Fruit fly (Drosophila melanogaster) whole organism, embryonic: ENCODE results near the gene Scgbeta.

Experiments
- Ada2b ChIP-seq: fragments of 200-800 bp; sonication (Bioruptor generic); IDR thresholded peaks from 2 replicates; pipeline ENCODE4 v1.3.6; 2022; ENCODE audit warnings: missing biosample characterization, missing genetic modification characterization
- Atf6 ChIP-seq: fragments of 200-800 bp; sonication (Bioruptor generic); IDR thresholded peaks from 2 replicates; pipeline ENCODE4 v1.3.6; 2022; ENCODE audit warnings: missing biosample characterization, missing genetic modification characterization
- CG10209 ChIP-seq: fragments of 200-800 bp; sonication (Bioruptor generic); optimal IDR thresholded peaks from 3 replicates; lab custom pipeline; 2017; ENCODE audit warnings: missing biosample characterization, mild to moderate bottlenecking, missing genetic modification characterization, missing genetic modification reagents
- CG11093 ChIP-seq: fragments of 200-800 bp; sonication (Bioruptor generic); IDR thresholded peaks from 3 replicates; pipeline ENCODE4 v1.3.6; 2022; ENCODE audit warnings: missing biosample characterization, missing genetic modification characterization
- CG11504 ChIP-seq: fragments of 200-800 bp; sonication (Bioruptor generic); optimal IDR thresholded peaks from 3 replicates; lab custom pipeline; 2019; ENCODE audit warnings: missing biosample characterization, mild to moderate bottlenecking, missing genetic modification characterization, moderate library complexity
- CG12391 ChIP-seq: fragments of 200-800 bp; sonication (Bioruptor generic); optimal IDR thresholded peaks from 3 replicates; lab custom pipeline; 2018; ENCODE audit warnings: missing biosample characterization, mild to moderate bottlenecking, missing genetic modification characterization, moderate library complexity
- CG12744 ChIP-seq: fragments of 200-800 bp; sonication (Bioruptor generic); optimal IDR thresholded peaks from 2 replicates; lab custom pipeline; 2016; ENCODE audit warnings: missing biosample characterization, missing genetic modification characterization
- CG16863 ChIP-seq: fragments of 200-800 bp; sonication (Bioruptor generic); optimal IDR thresholded peaks from 3 replicates; lab custom pipeline; 2016; ENCODE audit warnings: missing biosample characterization, missing genetic modification characterization
- CG17359 ChIP-seq: fragments of 200-800 bp; sonication (Bioruptor generic); optimal IDR thresholded peaks from 3 replicates; lab custom pipeline; 2018; ENCODE audit warnings: missing biosample characterization, mild to moderate bottlenecking, missing genetic modification characterization, moderate library complexity
- CG2678 ChIP-seq: fragments of 200-800 bp; sonication (Bioruptor generic); optimal IDR thresholded peaks from 3 replicates; lab custom pipeline; 2019; ENCODE audit warnings: missing biosample characterization, mild to moderate bottlenecking, missing genetic modification characterization, moderate library complexity
- CG30403 ChIP-seq: fragments of 200-800 bp; sonication (Bioruptor generic); optimal IDR thresholded peaks from 3 replicates; lab custom pipeline; 2016; ENCODE audit warnings: missing biosample characterization, missing genetic modification characterization
- CG32772 ChIP-seq: fragments of 200-800 bp; sonication (Bioruptor generic); IDR thresholded peaks from 2 replicates; pipeline ENCODE4 v1.3.6; 2022; ENCODE audit warnings: missing biosample characterization, missing genetic modification characterization
- CG4424 ChIP-seq: fragments of 200-800 bp; sonication (Bioruptor generic); optimal IDR thresholded peaks from 3 replicates; lab custom pipeline; 2016; ENCODE audit warnings: missing biosample characterization, missing genetic modification characterization
- CG5245 ChIP-seq: fragments of 200-800 bp; sonication (Bioruptor generic); optimal IDR thresholded peaks from 3 replicates; lab custom pipeline; 2016; ENCODE audit warnings: missing biosample characterization, missing genetic modification characterization
- CG6654 ChIP-seq: fragments of 200-800 bp; sonication (Bioruptor generic); optimal IDR thresholded peaks from 2 replicates; lab custom pipeline; 2017; ENCODE audit warnings: missing biosample characterization, mild to moderate bottlenecking, missing genetic modification characterization
- CG6689 ChIP-seq: fragments of 200-800 bp; sonication (Bioruptor generic); IDR thresholded peaks from 2 replicates; pipeline ENCODE4 v1.3.6; 2022; ENCODE audit warnings: missing biosample characterization, missing genetic modification characterization
- CG7839 ChIP-seq: fragments of 200-800 bp; sonication (Bioruptor generic); optimal IDR thresholded peaks from 3 replicates; lab custom pipeline; 2018; ENCODE audit warnings: missing biosample characterization, mild to moderate bottlenecking, missing genetic modification characterization, moderate library complexity
- CG8290 ChIP-seq, 3 experiments: fragments of 200-800 bp; sonication (Bioruptor generic); optimal IDR thresholded peaks; 2 replicates each; lab custom pipeline; 2016 to 2019; ENCODE audit warnings: missing biosample characterization in 3 of 3, missing genetic modification characterization in 3 of 3, mild to moderate bottlenecking in 2 of 3, moderate library complexity in 1 of 3
- CG9437 ChIP-seq: fragments of 200-800 bp; sonication (Bioruptor generic); optimal IDR thresholded peaks from 2 replicates; lab custom pipeline; 2018; ENCODE audit warnings: missing biosample characterization, mild to moderate bottlenecking, missing genetic modification characterization
- Chrac-16 ChIP-seq: fragments of 200-800 bp; sonication (Bioruptor generic); optimal IDR thresholded peaks from 3 replicates; lab custom pipeline; 2016; ENCODE audit warnings: missing biosample characterization, missing genetic modification characterization
- Dip2 ChIP-seq: fragments of 200-800 bp; sonication (Bioruptor generic); IDR thresholded peaks from 2 replicates; pipeline ENCODE4 v1.3.6; 2022; ENCODE audit warnings: missing biosample characterization, missing genetic modification characterization
- Drgx ChIP-seq: fragments of 200-800 bp; sonication (Bioruptor generic); IDR thresholded peaks from 2 replicates; pipeline ENCODE4 v1.3.6; 2022; ENCODE audit warnings: missing biosample characterization, missing genetic modification characterization
- Elba2 ChIP-seq: fragments of 200-800 bp; sonication (Bioruptor generic); optimal IDR thresholded peaks from 3 replicates; lab custom pipeline; 2016; ENCODE audit warnings: missing biosample characterization, missing genetic modification characterization
- Ets65A ChIP-seq: fragments of 200-800 bp; sonication (Bioruptor generic); peaks from one replicate; lab custom pipeline; 2016; ENCODE audit warnings: missing biosample characterization, missing genetic modification characterization
- Fer1 ChIP-seq: fragments of 200-800 bp; sonication (Bioruptor generic); optimal IDR thresholded peaks from 2 replicates; lab custom pipeline; 2017; ENCODE audit warnings: missing biosample characterization, mild to moderate bottlenecking, missing genetic modification characterization
- Fer3 ChIP-seq: fragments of 200-800 bp; sonication (Bioruptor generic); optimal IDR thresholded peaks from 2 replicates; lab custom pipeline; 2018; ENCODE audit warnings: missing biosample characterization, mild to moderate bottlenecking, missing genetic modification characterization, moderate library complexity
- Hr51 ChIP-seq, 2 experiments: fragments of 200-800 bp; sonication (Bioruptor generic); optimal IDR thresholded peaks; 2 replicates in 1 of 2; 3 replicates in 1 of 2; lab custom pipeline; 2016 to 2018; ENCODE audit warnings: missing biosample characterization in 2 of 2, missing genetic modification characterization in 2 of 2, mild to moderate bottlenecking in 1 of 2, moderate library complexity in 1 of 2
- Meics ChIP-seq: fragments of 200-800 bp; sonication (Bioruptor generic); optimal IDR thresholded peaks from 2 replicates; lab custom pipeline; 2017; ENCODE audit warnings: missing biosample characterization, mild to moderate bottlenecking, missing genetic modification characterization
- Nf-YB ChIP-seq: fragments of 200-800 bp; sonication (Bioruptor generic); optimal IDR thresholded peaks from 3 replicates; lab custom pipeline; 2019; ENCODE audit warnings: missing biosample characterization, mild to moderate bottlenecking, missing genetic modification characterization, moderate library complexity
- Oli ChIP-seq: fragments of 200-800 bp; sonication (Bioruptor generic); optimal IDR thresholded peaks from 2 replicates; lab custom pipeline; 2018; ENCODE audit warnings: missing biosample characterization, mild to moderate bottlenecking, missing genetic modification characterization, moderate library complexity
- PHDP ChIP-seq: fragments of 200-800 bp; sonication (Bioruptor generic); optimal IDR thresholded peaks from 3 replicates; lab custom pipeline; 2018; ENCODE audit warnings: missing biosample characterization, mild to moderate bottlenecking, missing genetic modification characterization, moderate library complexity
- Rfx ChIP-seq: fragments of 200-800 bp; sonication (Bioruptor generic); IDR thresholded peaks from 2 replicates; pipeline ENCODE4 v1.3.6; 2022; ENCODE audit warnings: missing biosample characterization, missing genetic modification characterization
- Xbp1 ChIP-seq: fragments of 200-800 bp; sonication (Bioruptor generic); optimal IDR thresholded peaks from 3 replicates; lab custom pipeline; 2016; ENCODE audit warnings: missing biosample characterization, mild to moderate bottlenecking, missing genetic modification characterization
- ap ChIP-seq: fragments of 200-800 bp; sonication (Bioruptor generic); IDR thresholded peaks from 2 replicates; pipeline ENCODE4 v1.3.6; 2022; ENCODE audit warnings: missing biosample characterization, missing genetic modification characterization
- az2 ChIP-seq: fragments of 200-800 bp; sonication (Bioruptor generic); optimal IDR thresholded peaks from 3 replicates; lab custom pipeline; 2016; ENCODE audit warnings: missing biosample characterization, missing genetic modification characterization
- cato ChIP-seq: fragments of 200-800 bp; sonication (Bioruptor generic); optimal IDR thresholded peaks from 2 replicates; lab custom pipeline; 2016; ENCODE audit warnings: missing biosample characterization, missing genetic modification characterization, borderline replicate concordance
- emc ChIP-seq: fragments of 200-800 bp; sonication (Bioruptor generic); optimal IDR thresholded peaks from 2 replicates; lab custom pipeline; 2016; ENCODE audit warnings: missing biosample characterization, missing genetic modification characterization
- esg ChIP-seq: fragments of 200-800 bp; sonication (Bioruptor generic); conservative IDR thresholded peaks from 2 replicates; pipeline ENCODE4 v1.3.6; 2022; ENCODE audit warnings: missing biosample characterization, missing genetic modification characterization
- eve ChIP-seq, 2 experiments: fragments of >200 bp; optimal IDR thresholded peaks; 2 replicates each; lab custom pipeline; 2017; ENCODE audit warnings: missing biosample characterization in 2 of 2, missing genetic modification characterization in 2 of 2
- gem ChIP-seq: fragments of 200-800 bp; sonication (Bioruptor generic); optimal IDR thresholded peaks from 2 replicates; lab custom pipeline; 2019; ENCODE audit warnings: missing biosample characterization, mild to moderate bottlenecking, missing genetic modification characterization, moderate library complexity
- gfzf ChIP-seq: fragments of 200-800 bp; sonication (Bioruptor generic); optimal IDR thresholded peaks from 2 replicates; lab custom pipeline; 2016; ENCODE audit warnings: missing biosample characterization, mild to moderate bottlenecking, missing genetic modification characterization, moderate library complexity
- pan ChIP-seq, 4 experiments: fragments of >200 bp in 3 of 4; fragments of 200-800 bp in 1 of 4; sonication (Bioruptor generic) in 1 of 4; optimal IDR thresholded peaks in 3 of 4; IDR thresholded peaks in 1 of 4; 2 replicates each; pipeline versions ENCODE4 v1.3.6 to Lab custom; 2017 to 2022; ENCODE audit warnings: missing biosample characterization in 2 of 4, missing genetic modification characterization in 2 of 4, mixed read lengths in 1 of 4
- pum ChIP-seq: fragments of 200-800 bp; sonication (Bioruptor generic); optimal IDR thresholded peaks from 2 replicates; lab custom pipeline; 2016; ENCODE audit warnings: missing biosample characterization, missing genetic modification characterization
- sens ChIP-seq: fragments of 200-800 bp; sonication (Bioruptor generic); peaks from one replicate; lab custom pipeline; 2016; ENCODE audit warnings: missing biosample characterization, missing genetic modification characterization
- slbo ChIP-seq: fragments of 200-800 bp; sonication (Bioruptor generic); IDR thresholded peaks from 2 replicates; pipeline ENCODE4 v1.3.6; 2022; ENCODE audit warnings: missing biosample characterization, missing genetic modification characterization
- slou ChIP-seq: fragments of 200-800 bp; sonication (Bioruptor generic); optimal IDR thresholded peaks from 3 replicates; lab custom pipeline; 2016; ENCODE audit warnings: missing biosample characterization, missing genetic modification characterization
- sob ChIP-seq: fragments of 200-800 bp; sonication (Bioruptor generic); IDR thresholded peaks from 2 replicates; pipeline ENCODE4 v1.3.6; 2022; ENCODE audit warnings: missing biosample characterization, missing genetic modification characterization
- unpg ChIP-seq: fragments of 200-800 bp; sonication (Bioruptor generic); optimal IDR thresholded peaks from 3 replicates; lab custom pipeline; 2018; ENCODE audit warnings: missing biosample characterization, mild to moderate bottlenecking, missing genetic modification characterization, moderate library complexity
- zfh1 ChIP-seq: fragments of 200-800 bp; sonication (Bioruptor generic); IDR thresholded peaks from 3 replicates; pipeline ENCODE4 v1.3.6; 2022; ENCODE audit warnings: missing biosample characterization, missing genetic modification characterization

Scgbeta gene

dm6 chr3R:12451376-12451775 is 29.1 kb upstream of the Scgbeta start (continued):
- TF ChIP-seq Oli (tag; lab: Kevin White, UChicago) (peak; percentile 58), az2 (GFP tag; lab: Kevin White, UChicago) (peak; percentile 36), Fer3 (tag; lab: Kevin White, UChicago) (peak; percentile 48), emc (no peak), CG5245 (GFP tag; lab: Kevin White, UChicago) (peak; percentile 9), slbo (GFP tag; lab: Robert Waterston, UW) (peak; percentile 40; the same call in 1 of the 2 replicates), ap (GFP tag; lab: Robert Waterston, UW) (peak; percentile 35; the same call in 1 of the 2 replicates), Meics (GFP tag; lab: Kevin White, UChicago) (peak; percentile 12), Dip2 (GFP tag; lab: Robert Waterston, UW) (no peak), Ada2b (GFP tag; lab: Robert Waterston, UW) (peak; percentile 31; the same call in 1 of the 2 replicates), Rfx (peak; percentile 23; the same call in 1 of the 2 replicates), CG17359 (tag; lab: Kevin White, UChicago) (peak; percentile 56), CG9437 (GFP tag; lab: Kevin White, UChicago) (peak; percentile 5), Ets65A (GFP tag; lab: Kevin White, UChicago) (peak; percentile 49), CG12391 (tag; lab: Kevin White, UChicago) (peak; percentile 29), sob (GFP tag; lab: Robert Waterston, UW) (no peak), CG10209 (GFP tag; lab: Kevin White, UChicago) (peak; percentile 46), slou (no peak), CG2678 (tag; lab: Kevin White, UChicago) (no peak), CG6689 (0 out of 2 replicates have a peak, but pooled peaks have one; percentile 8), sens (GFP tag; lab: Kevin White, UChicago) (peak; percentile 77), Nf-YB (no peak), CG11504 (tag; lab: Kevin White, UChicago) (no peak), esg (GFP tag; lab: Robert Waterston, UW) (peak; percentile 39; the same call in 1 of the 2 replicates), Fer1 (peak; percentile 43), zfh1 (GFP tag; lab: Robert Waterston, UW) (0 out of 3 replicates have a peak, but pooled peaks have one; percentile 24), cato (GFP tag; lab: Kevin White, UChicago) (peak; percentile 16), unpg (GFP tag; lab: Kevin White, UChicago) (peak; percentile 52), CG16863 (GFP tag; lab: Kevin White, UChicago) (peak; percentile 25), Chrac-16 (GFP tag; lab: Kevin White, UChicago) (no peak), CG8290 (GFP tag; optimal IDR thresholded peaks at IDR 0.05; lab: Kevin White, UChicago) (no peak), CG8290 (tag; optimal IDR thresholded peaks at IDR 0.05; lab: Kevin White, UChicago) (peak in 1 of 2 experiments; percentile 65), Hr51 (GFP tag; optimal IDR thresholded peaks at IDR 0.05; lab: Kevin White, UChicago) (peak in 1 of 2 experiments; percentile 77), CG7839 (peak; percentile 58), CG30403 (GFP tag; lab: Kevin White, UChicago) (peak; percentile 40), pum (GFP tag; lab: Kevin White, UChicago) (peak; percentile 17), eve (GFP tag; optimal IDR thresholded peaks at IDR 0.05; lab: Kevin White, UChicago) (no peak), CG32772 (GFP tag; lab: Robert Waterston, UW) (0 out of 2 replicates have a peak, but pooled peaks have one; percentile 29), pan (optimal IDR thresholded peaks at IDR 0.05; lab: Kevin White, UChicago) (no peak), pan (GFP tag; optimal IDR thresholded peaks at IDR 0.05 in 1 of 2, IDR thresholded peaks at IDR 0.05 in 1 of 2) (peak in 1 of 2 experiments; percentile 67), Atf6 (peak; percentile 39; the same call in 1 of the 2 replicates), Drgx (peak; percentile 13; the same call in 1 of the 2 replicates), CG6654 (GFP tag; lab: Kevin White, UChicago) (no peak), Xbp1 (GFP tag; lab: Kevin White, UChicago) (peak; percentile 7), Elba2 (GFP tag; lab: Kevin White, UChicago) (no peak), CG4424 (GFP tag; lab: Kevin White, UChicago) (peak; percentile 41), PHDP (tag; lab: Kevin White, UChicago) (peak; percentile 40), CG12744 (GFP tag; lab: Kevin White, UChicago) (peak; percentile 4), CG11093 (no peak), gem (tag; lab: Kevin White, UChicago) (peak; percentile 69), gfzf (GFP tag; lab: Kevin White, UChicago) (no peak)
